Fruit fly (Drosophila melanogaster): Measurements from ENCODE around the gene CG42394.

The CG42394 gene

dm6 chr3R:10881824-10882559, 32.4 kb downstream of the CG42394 start, which contains the start of gene Tpc1 (continued):
- no peak for TF ChIP-seq CG10959 (GFP tag; IDR thresholded peaks at IDR 0.05)
- TF ChIP-seq CG31224 (GFP tag; IDR thresholded peaks at IDR 0.05) = no peak
- TF ChIP-seq Ets97D (GFP tag; optimal IDR thresholded peaks at IDR 0.05) = peak; percentile 51
- no peak for TF ChIP-seq Lim3 (GFP tag; IDR thresholded peaks at IDR 0.05)
- TF ChIP-seq CG17912 (GFP tag; optimal IDR thresholded peaks at IDR 0.05) = no peak
- peak; percentile 58 for TF ChIP-seq CG15514 (GFP tag; optimal IDR thresholded peaks at IDR 0.05)
- TF ChIP-seq croc (GFP tag; conservative IDR thresholded peaks at IDR 0.05) = no peak
- TF ChIP-seq da (GFP tag; optimal IDR thresholded peaks at IDR 0.05) = no peak
- no peak for TF ChIP-seq esg (GFP tag; conservative IDR thresholded peaks at IDR 0.05)
- TF ChIP-seq CG9932 (GFP tag; IDR thresholded peaks at IDR 0.05) = peak; percentile 72
- no peak; the same call in 3 of the 4 replicates for TF ChIP-seq Gug (GFP tag; IDR thresholded peaks at IDR 0.05)
- TF ChIP-seq ro (GFP tag; IDR thresholded peaks at IDR 0.05) = no peak
- peak; percentile 33 for TF ChIP-seq CG2678 (tag; optimal IDR thresholded peaks at IDR 0.05)
- no peak for TF ChIP-seq CG17612 (GFP tag; IDR thresholded peaks at IDR 0.05)
- TF ChIP-seq CG12769 (tag; optimal IDR thresholded peaks at IDR 0.05) = peak; percentile 49
- TF ChIP-seq CG1024 (GFP tag; IDR thresholded peaks at IDR 0.05) = 0 out of 2 replicates have a peak, but pooled peaks have one; percentile 18
- TF ChIP-seq en (GFP tag; optimal IDR thresholded peaks at IDR 0.05) = no peak
- no peak for TF ChIP-seq CrebB (tag; optimal IDR thresholded peaks at IDR 0.05)
- peak; percentile 43 for TF ChIP-seq ems (GFP tag; optimal IDR thresholded peaks at IDR 0.05)
- no peak for TF ChIP-seq peb (GFP tag; IDR thresholded peaks at IDR 0.05)
- TF ChIP-seq phol (tag; optimal IDR thresholded peaks at IDR 0.05) = peak; percentile 59
- no peak for TF ChIP-seq ab (GFP tag; optimal IDR thresholded peaks at IDR 0.05)
- TF ChIP-seq trh (GFP tag; optimal IDR thresholded peaks at IDR 0.05) = no peak
- peak; percentile 15 for TF ChIP-seq Bteb2 (GFP tag; optimal IDR thresholded peaks at IDR 0.05)
- no peak for TF ChIP-seq CG11696 (GFP tag; IDR thresholded peaks at IDR 0.05)
- TF ChIP-seq CG7839 (tag; optimal IDR thresholded peaks at IDR 0.05) = no peak
- no peak for TF ChIP-seq Fer2 (tag; optimal IDR thresholded peaks at IDR 0.05)
- TF ChIP-seq MBD-R2 (GFP tag; IDR thresholded peaks at IDR 0.05) = peak; percentile 93
- peak; percentile 56 for TF ChIP-seq CG2712 (tag; optimal IDR thresholded peaks at IDR 0.05)
- no peak for TF ChIP-seq CG4424 (GFP tag; optimal IDR thresholded peaks at IDR 0.05)
- peak; percentile 8 for TF ChIP-seq CG3281 (GFP tag; optimal IDR thresholded peaks at IDR 0.05)
- peak; percentile 88 for TF ChIP-seq Sry-δ (GFP tag; optimal IDR thresholded peaks at IDR 0.05)
- peak; percentile 27 for TF ChIP-seq pum (GFP tag; optimal IDR thresholded peaks at IDR 0.05)
- no peak for TF ChIP-seq repo (GFP tag; optimal IDR thresholded peaks at IDR 0.05)
- no peak for TF ChIP-seq z (GFP tag; IDR thresholded peaks at IDR 0.05)
- TF ChIP-seq CG13775 (GFP tag; optimal IDR thresholded peaks at IDR 0.05) = peak; percentile 60
- peak; percentile 35 for TF ChIP-seq ato (GFP tag; IDR thresholded peaks at IDR 0.05; ENCODE audit: partially characterized antibody)
- TF ChIP-seq dm (GFP tag; optimal IDR thresholded peaks at IDR 0.05) = peak; percentile 10
- TF ChIP-seq seq (GFP tag; IDR thresholded peaks at IDR 0.05) = no peak
- TF ChIP-seq CG32772 (GFP tag; IDR thresholded peaks at IDR 0.05) = no peak
- peak; percentile 63 for TF ChIP-seq CG12391 (tag; optimal IDR thresholded peaks at IDR 0.05)
- TF ChIP-seq nerfin-2 (GFP tag; IDR thresholded peaks at IDR 0.05; ENCODE audit: partially characterized antibody) = no peak
- peak; percentile 44; the same call in 2 of the 3 replicates for TF ChIP-seq CG17361 (GFP tag; IDR thresholded peaks at IDR 0.05)
- no peak for TF ChIP-seq az2 (GFP tag; optimal IDR thresholded peaks at IDR 0.05)
- no peak for TF ChIP-seq CG12071 (GFP tag; optimal IDR thresholded peaks at IDR 0.05)
- no peak for TF ChIP-seq gsb (GFP tag; IDR thresholded peaks at IDR 0.05)
- TF ChIP-seq ase (GFP tag; IDR thresholded peaks at IDR 0.05) = no peak
- TF ChIP-seq CG42726 (GFP tag; IDR thresholded peaks at IDR 0.05; ENCODE audit: partially characterized antibody) = no peak
- no peak for TF ChIP-seq Optix (GFP tag; IDR thresholded peaks at IDR 0.05)
- TF ChIP-seq CG8924 (tag; optimal IDR thresholded peaks at IDR 0.05) = peak; percentile 10
- TF ChIP-seq btn (GFP tag; optimal IDR thresholded peaks at IDR 0.05) = no peak

Measured in whole organism, embryonic.